Fruit fly (Drosophila melanogaster) whole organism, embryonic: ENCODE data around the gene Iris.
A peak's percentile ranks its signal among the peaks of the same experiment; 100 is the strongest.

ENCODE experiments used
- Bteb2 ChIP-seq: fragments of 200-800 bp; sonication (Bioruptor generic); optimal IDR thresholded peaks from 2 replicates; lab custom pipeline; 2016; ENCODE audit warnings: missing biosample characterization, missing genetic modification characterization
- CG12391 ChIP-seq: fragments of 200-800 bp; sonication (Bioruptor generic); optimal IDR thresholded peaks from 3 replicates; lab custom pipeline; 2018; ENCODE audit warnings: missing biosample characterization, mild to moderate bottlenecking, missing genetic modification characterization, moderate library complexity
- CG13296 ChIP-seq: fragments of 200-800 bp; sonication (Bioruptor generic); optimal IDR thresholded peaks from 3 replicates; lab custom pipeline; 2018; ENCODE audit warnings: missing biosample characterization, mild to moderate bottlenecking, missing genetic modification characterization
- CG14441 ChIP-seq: fragments of 200-800 bp; sonication (Bioruptor generic); IDR thresholded peaks from 2 replicates; pipeline ENCODE4 v1.3.6; 2022; ENCODE audit warnings: missing biosample characterization, missing genetic modification characterization
- CG15011 ChIP-seq: fragments of 200-800 bp; sonication (Bioruptor generic); optimal IDR thresholded peaks from 3 replicates; lab custom pipeline; 2018; ENCODE audit warnings: missing biosample characterization, mild to moderate bottlenecking, missing genetic modification characterization
- CG17361 ChIP-seq: fragments of 200-800 bp; sonication (Bioruptor generic); IDR thresholded peaks from 3 replicates; pipeline ENCODE4 v1.3.6; 2022; ENCODE audit warnings: missing biosample characterization, missing genetic modification characterization
- CG18599 ChIP-seq: fragments of 200-800 bp; sonication (Bioruptor generic); optimal IDR thresholded peaks from 3 replicates; lab custom pipeline; 2017; ENCODE audit warnings: missing biosample characterization, missing genetic modification characterization, mild to moderate bottlenecking, moderate library complexity, missing genetic modification reagents
- CG2678 ChIP-seq: fragments of 200-800 bp; sonication (Bioruptor generic); optimal IDR thresholded peaks from 3 replicates; lab custom pipeline; 2019; ENCODE audit warnings: missing biosample characterization, mild to moderate bottlenecking, missing genetic modification characterization, moderate library complexity
- CG34376 ChIP-seq: fragments of 200-800 bp; sonication (Bioruptor generic); optimal IDR thresholded peaks from 2 replicates; lab custom pipeline; 2018; ENCODE audit warnings: missing biosample characterization, mild to moderate bottlenecking, missing genetic modification characterization
- CG5245 ChIP-seq: fragments of 200-800 bp; sonication (Bioruptor generic); optimal IDR thresholded peaks from 3 replicates; lab custom pipeline; 2016; ENCODE audit warnings: missing biosample characterization, missing genetic modification characterization
- CG6175 ChIP-seq: fragments of 200-800 bp; sonication (Bioruptor generic); IDR thresholded peaks from 3 replicates; pipeline ENCODE4 v1.3.6; 2022; ENCODE audit warnings: missing biosample characterization, missing genetic modification characterization
- CG6254 ChIP-seq: fragments of 200-800 bp; sonication (Bioruptor generic); optimal IDR thresholded peaks from 3 replicates; lab custom pipeline; 2017; ENCODE audit warnings: mild to moderate bottlenecking, missing biosample characterization, missing genetic modification reagents, missing genetic modification characterization
- CG7987 ChIP-seq: fragments of 200-800 bp; sonication (Bioruptor generic); optimal IDR thresholded peaks from 2 replicates; lab custom pipeline; 2018; ENCODE audit warnings: missing biosample characterization, mild to moderate bottlenecking, missing genetic modification characterization, moderate library complexity
- CG8089 ChIP-seq: fragments of 200-800 bp; sonication (Bioruptor generic); optimal IDR thresholded peaks from 3 replicates; lab custom pipeline; 2016; ENCODE audit warnings: missing biosample characterization, missing genetic modification characterization
- CG8281 ChIP-seq: fragments of 200-800 bp; sonication (Bioruptor generic); optimal IDR thresholded peaks from 2 replicates; lab custom pipeline; 2018; ENCODE audit warnings: missing biosample characterization, mild to moderate bottlenecking, missing genetic modification characterization, moderate library complexity
- CG8478 ChIP-seq: fragments of >200 bp; optimal IDR thresholded peaks from 2 replicates; lab custom pipeline; 2018
- CrebB ChIP-seq: fragments of 200-800 bp; sonication (Bioruptor generic); optimal IDR thresholded peaks from 3 replicates; lab custom pipeline; 2018; ENCODE audit warnings: missing biosample characterization, mild to moderate bottlenecking, missing genetic modification characterization
- Drgx ChIP-seq: fragments of 200-800 bp; sonication (Bioruptor generic); IDR thresholded peaks from 2 replicates; pipeline ENCODE4 v1.3.6; 2022; ENCODE audit warnings: missing biosample characterization, missing genetic modification characterization
- Elba2 ChIP-seq: fragments of 200-800 bp; sonication (Bioruptor generic); optimal IDR thresholded peaks from 3 replicates; lab custom pipeline; 2016; ENCODE audit warnings: missing biosample characterization, missing genetic modification characterization
- Ets65A ChIP-seq: fragments of 200-800 bp; sonication (Bioruptor generic); peaks from one replicate; lab custom pipeline; 2016; ENCODE audit warnings: missing biosample characterization, missing genetic modification characterization
- Fer2 ChIP-seq: fragments of 200-800 bp; sonication (Bioruptor generic); optimal IDR thresholded peaks from 2 replicates; lab custom pipeline; 2018; ENCODE audit warnings: missing biosample characterization, mild to moderate bottlenecking, missing genetic modification characterization, moderate library complexity
- H2.0 ChIP-seq: fragments of 200-800 bp; sonication (Bioruptor generic); IDR thresholded peaks from 2 replicates; pipeline ENCODE4 v1.3.6; 2022; ENCODE audit warnings: missing biosample characterization, missing genetic modification characterization
- HLH3B ChIP-seq: fragments of 200-800 bp; sonication (Bioruptor generic); IDR thresholded peaks from 2 replicates; pipeline ENCODE4 v1.3.6; 2022; ENCODE audit warnings: missing biosample characterization, missing genetic modification characterization
- HmgZ ChIP-seq: fragments of 200-800 bp; sonication (Bioruptor generic); optimal IDR thresholded peaks from 2 replicates; lab custom pipeline; 2018; ENCODE audit warnings: missing biosample characterization, mild to moderate bottlenecking, missing genetic modification characterization
- Hmr ChIP-seq: fragments of 200-800 bp; sonication (Bioruptor generic); optimal IDR thresholded peaks from 3 replicates; lab custom pipeline; 2017; ENCODE audit warnings: mild to moderate bottlenecking, missing biosample characterization, missing genetic modification reagents, missing genetic modification characterization
- Hr51 ChIP-seq, 2 experiments: fragments of 200-800 bp; sonication (Bioruptor generic); optimal IDR thresholded peaks; 2 replicates in 1 of 2; 3 replicates in 1 of 2; lab custom pipeline; 2016 to 2018; ENCODE audit warnings: missing biosample characterization in 2 of 2, missing genetic modification characterization in 2 of 2, mild to moderate bottlenecking in 1 of 2, moderate library complexity in 1 of 2
- Med ChIP-seq: fragments of 200-800 bp; sonication (Bioruptor generic); peaks from one replicate; lab custom pipeline; 2016; ENCODE audit warnings: missing biosample characterization, missing genetic modification characterization, mild to moderate bottlenecking, inconsistent platforms, moderate library complexity
- Mrtf ChIP-seq: fragments of 200-800 bp; sonication (Bioruptor generic); IDR thresholded peaks from 3 replicates; pipeline ENCODE4 v1.3.6; 2022; ENCODE audit warnings: missing biosample characterization, missing genetic modification characterization
- Pdp1 ChIP-seq, 2 experiments: fragments of 200-800 bp; sonication (Bioruptor generic); optimal IDR thresholded peaks; 3 replicates each; lab custom pipeline; 2016; ENCODE audit warnings: missing biosample characterization in 2 of 2, missing genetic modification characterization in 2 of 2, mild to moderate bottlenecking in 1 of 2, moderate library complexity in 1 of 2
- Sin3A ChIP-seq: fragments of >200 bp; optimal IDR thresholded peaks from 2 replicates; lab custom pipeline; 2018
- ac ChIP-seq: fragments of 200-800 bp; sonication (Bioruptor generic); optimal IDR thresholded peaks from 3 replicates; lab custom pipeline; 2017; ENCODE audit warnings: missing biosample characterization, mild to moderate bottlenecking, missing genetic modification characterization
- bsh ChIP-seq, 2 experiments: fragments of 200-800 bp; sonication (Bioruptor generic); optimal IDR thresholded peaks; 2 replicates each; lab custom pipeline; 2017 to 2018; ENCODE audit warnings: mild to moderate bottlenecking in 2 of 2, missing biosample characterization in 2 of 2, missing genetic modification characterization in 2 of 2, moderate library complexity in 1 of 2
- chif ChIP-seq, 2 experiments: fragments of 200-800 bp; sonication (Bioruptor generic); optimal IDR thresholded peaks; 3 replicates each; lab custom pipeline; 2016; ENCODE audit warnings: missing biosample characterization in 2 of 2, missing genetic modification characterization in 2 of 2
- chm ChIP-seq: fragments of 200-800 bp; sonication (Bioruptor generic); IDR thresholded peaks from 2 replicates; pipeline ENCODE4 v1.3.6; 2022; ENCODE audit warnings: missing biosample characterization, missing genetic modification characterization
- croc ChIP-seq: fragments of 200-800 bp; sonication (Bioruptor generic); conservative IDR thresholded peaks from 3 replicates; pipeline ENCODE4 v1.3.6; 2022; ENCODE audit warnings: missing biosample characterization, missing genetic modification characterization
- cwo ChIP-seq: fragments of 200-800 bp; sonication (Bioruptor generic); optimal IDR thresholded peaks from 3 replicates; lab custom pipeline; 2017; ENCODE audit warnings: missing biosample characterization, missing genetic modification characterization, mild to moderate bottlenecking, moderate library complexity, missing genetic modification reagents
- da ChIP-seq: fragments of 200-800 bp; sonication (Bioruptor generic); optimal IDR thresholded peaks from 2 replicates; lab custom pipeline; 2016; ENCODE audit warnings: missing biosample characterization, missing genetic modification characterization
- dysf ChIP-seq: fragments of 200-800 bp; sonication (Bioruptor generic); IDR thresholded peaks from 3 replicates; pipeline ENCODE4 v1.3.6; 2022; ENCODE audit warnings: missing biosample characterization, missing genetic modification characterization
- ewg ChIP-seq: fragments of 200-800 bp; sonication (Bioruptor generic); optimal IDR thresholded peaks from 3 replicates; lab custom pipeline; 2017; ENCODE audit warnings: mild to moderate bottlenecking, missing biosample characterization, missing genetic modification reagents, missing genetic modification characterization
- ftz-f1 ChIP-seq: fragments of 200-800 bp; sonication (Bioruptor generic); optimal IDR thresholded peaks from 2 replicates; lab custom pipeline; 2016; ENCODE audit warnings: missing biosample characterization, missing genetic modification characterization
- grn ChIP-seq: fragments of 200-800 bp; sonication (Bioruptor generic); optimal IDR thresholded peaks from 3 replicates; lab custom pipeline; 2017; ENCODE audit warnings: missing biosample characterization, missing genetic modification characterization
- lab ChIP-seq: fragments of 200-800 bp; sonication (Bioruptor generic); optimal IDR thresholded peaks from 3 replicates; lab custom pipeline; 2017; ENCODE audit warnings: missing biosample characterization, missing genetic modification characterization, mild to moderate bottlenecking, moderate library complexity, missing genetic modification reagents
- lilli ChIP-seq: fragments of 200-800 bp; sonication (Bioruptor generic); optimal IDR thresholded peaks from 3 replicates; lab custom pipeline; 2016; ENCODE audit warnings: missing biosample characterization, missing genetic modification characterization
- nmo ChIP-seq: fragments of 200-800 bp; sonication (Bioruptor generic); optimal IDR thresholded peaks from 2 replicates; lab custom pipeline; 2018; ENCODE audit warnings: missing biosample characterization, mild to moderate bottlenecking, missing genetic modification characterization, moderate library complexity
- schlank ChIP-seq: fragments of 200-800 bp; sonication (Bioruptor generic); optimal IDR thresholded peaks from 2 replicates; lab custom pipeline; 2018; ENCODE audit warnings: missing biosample characterization, mild to moderate bottlenecking, missing genetic modification characterization
- sd ChIP-seq: fragments of 200-800 bp; sonication (Bioruptor generic); optimal IDR thresholded peaks from 3 replicates; lab custom pipeline; 2018; ENCODE audit warnings: missing biosample characterization, mild to moderate bottlenecking, missing genetic modification characterization, moderate library complexity
- tgo ChIP-seq: fragments of 200-800 bp; sonication (Bioruptor generic); IDR thresholded peaks from 3 replicates; pipeline ENCODE4 v1.3.6; 2022; ENCODE audit warnings: missing biosample characterization, missing genetic modification characterization
- tin ChIP-seq: fragments of 200-800 bp; sonication (Bioruptor generic); optimal IDR thresholded peaks from 3 replicates; lab custom pipeline; 2016; ENCODE audit warnings: missing biosample characterization, missing genetic modification characterization

Gene Iris

dm6 chr2L:1127434-1128089 is 6.3 kb downstream of the Iris start (continued):
- TF ChIP-seq Elba2 (GFP tag; lab: Kevin White, UChicago) (no peak), CG18599 (GFP tag; lab: Kevin White, UChicago) (peak; percentile 12), CG7987 (peak; percentile 67), chif (GFP tag; optimal IDR thresholded peaks at IDR 0.05; lab: Kevin White, UChicago) (no peak), chm (no peak), cwo (peak; percentile 99), Med (GFP tag; lab: Kevin White, UChicago) (peak; percentile 47), Fer2 (tag; lab: Kevin White, UChicago) (no peak)

DNA sequence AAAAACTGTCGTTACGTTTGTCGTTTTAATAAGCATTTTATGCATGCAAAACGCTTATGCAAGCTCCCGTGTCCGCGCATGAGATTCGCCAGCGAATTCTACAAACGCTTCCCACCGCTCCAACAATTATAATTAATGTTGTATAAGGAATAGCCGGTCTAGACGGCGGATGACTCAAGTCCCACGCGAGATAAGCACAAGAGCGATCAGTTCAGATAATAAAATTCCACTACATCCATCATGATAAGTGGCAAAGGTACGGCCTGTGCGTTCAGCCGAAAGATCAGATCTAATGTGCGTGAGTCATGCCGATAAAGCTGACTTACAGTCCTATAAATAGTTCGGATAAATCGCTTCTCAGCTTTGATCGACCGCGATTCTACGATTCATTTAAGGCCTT is 7.4 kb downstream of the Iris start:
- TF ChIP-seq sd (peak; percentile 12), CG5245 (GFP tag; lab: Kevin White, UChicago) (no peak), ftz-f1 (GFP tag; lab: Kevin White, UChicago) (no peak), Pdp1 (GFP tag; optimal IDR thresholded peaks at IDR 0.05; lab: Kevin White, UChicago) (peak in 1 of 2 experiments; percentile 75), grn (GFP tag; lab: Kevin White, UChicago) (peak; percentile 26), ewg (no peak), Bteb2 (GFP tag; lab: Kevin White, UChicago) (no peak)
- TF ChIP-seq, all 482 proteins: peak for 3

- TF ChIP-seq H2.0 (GFP tag; lab: Robert Waterston, UW) (no peak), CG15011 (GFP tag; lab: Kevin White, UChicago) (peak; percentile 24), lab (GFP tag; lab: Kevin White, UChicago) (peak; percentile 22), CG8281 (peak; percentile 99), CrebB (tag; lab: Kevin White, UChicago) (peak; percentile 43), Pdp1 (GFP tag; optimal IDR thresholded peaks at IDR 0.05; lab: Kevin White, UChicago) (peak in 1 of 2 experiments; percentile 26), Hmr (GFP tag; lab: Kevin White, UChicago) (peak; percentile 1), dysf (no peak), HmgZ (no peak), tin (GFP tag; lab: Kevin White, UChicago) (no peak), bsh (GFP tag; optimal IDR thresholded peaks at IDR 0.05; lab: Kevin White, UChicago) (no peak), CG2678 (tag; lab: Kevin White, UChicago) (peak; percentile 19), croc (GFP tag; lab: Robert Waterston, UW) (no peak), Med (GFP tag; lab: Kevin White, UChicago) (peak; percentile 73), tgo (no peak), CG8478 (lab: Kevin White, UChicago) (no peak), nmo (GFP tag; lab: Kevin White, UChicago) (no peak), schlank (peak; percentile 26), CG8089 (GFP tag; lab: Kevin White, UChicago) (no peak), CG13296 (GFP tag; lab: Kevin White, UChicago) (no peak), CG6254 (GFP tag; lab: Kevin White, UChicago) (no peak), da (GFP tag; lab: Kevin White, UChicago) (no peak), Hr51 (GFP tag; optimal IDR thresholded peaks at IDR 0.05; lab: Kevin White, UChicago) (no peak), CG12391 (tag; lab: Kevin White, UChicago) (no peak), CG14441 (GFP tag; lab: Robert Waterston, UW) (no peak), CG17361 (no peak), CG34376 (GFP tag; lab: Kevin White, UChicago) (peak; percentile 76), Sin3A (lab: Kevin White, UChicago) (no peak), Ets65A (peak; percentile 16), HLH3B (no peak), Drgx (GFP tag; lab: Robert Waterston, UW) (0 out of 2 replicates have a peak, but pooled peaks have one; percentile 16), lilli (GFP tag; lab: Kevin White, UChicago) (no peak), Mrtf (GFP tag; lab: Robert Waterston, UW) (no peak), ac (GFP tag; lab: Kevin White, UChicago) (no peak), CG6175 (GFP tag; lab: Robert Waterston, UW) (peak; percentile 90; the same call in 2 of the 3 replicates)
Measured at dm6 chr2L:1125437-1125836, 8.5 kb downstream of the Iris start.
